Worm (Caenorhabditis elegans) whole organism, early embryonic: Measurements from ENCODE around the gene fsn-1.
A peak's percentile ranks its signal among the peaks of the same experiment; 100 is the strongest.

Source experiments
- B0310.2 ChIP-seq: sonication (generic microtip); optimal IDR thresholded peaks from 2 replicates; lab custom pipeline; 2016; ENCODE audit warnings: mild to moderate bottlenecking, missing genetic modification characterization, missing compliant biosample characterization
- F13C5.2 ChIP-seq: sonication (generic microtip); optimal IDR thresholded peaks from 2 replicates; lab custom pipeline; 2017; ENCODE audit warnings: mild to moderate bottlenecking, missing genetic modification characterization, inconsistent platforms, missing compliant biosample characterization
- aly-1 ChIP-seq: sonication (generic microtip); optimal IDR thresholded peaks from 2 replicates; lab custom pipeline; 2016; ENCODE audit warnings: missing genetic modification characterization, missing compliant biosample characterization
- ama-1 ChIP-seq: fragments of 150-350 bp; optimal IDR thresholded peaks from 2 replicates; lab custom pipeline; 2014
- ceh-13 ChIP-seq: fragments of 200-800 bp; sonication (Bioruptor generic); optimal IDR thresholded peaks from 2 replicates; lab custom pipeline; 2018; ENCODE audit warnings: mild to moderate bottlenecking, missing genetic modification characterization, missing compliant biosample characterization
- ceh-36 ChIP-seq: sonication (generic microtip); optimal IDR thresholded peaks from 2 replicates; lab custom pipeline; 2016; ENCODE audit warnings: missing genetic modification characterization, inconsistent platforms, missing compliant biosample characterization
- ets-7 ChIP-seq: sonication (generic microtip); optimal IDR thresholded peaks from 2 replicates; lab custom pipeline; 2016; ENCODE audit warnings: missing genotype, missing genetic modification characterization, missing compliant biosample characterization
- flt-1 ChIP-seq: fragments of 200-800 bp; sonication (Bioruptor generic); IDR thresholded peaks from 2 replicates; pipeline ENCODE4 v1.3.6; 2022; ENCODE audit warnings: missing genetic modification characterization, missing compliant biosample characterization
- hmbx-1 ChIP-seq: sonication (generic microtip); optimal IDR thresholded peaks from 2 replicates; lab custom pipeline; 2016; ENCODE audit warnings: mild to moderate bottlenecking, missing genetic modification characterization, missing compliant biosample characterization
- hmg-4 ChIP-seq: fragments of 200-800 bp; sonication (Bioruptor generic); optimal IDR thresholded peaks from 2 replicates; lab custom pipeline; 2018; ENCODE audit warnings: mild to moderate bottlenecking, missing genetic modification characterization, missing compliant biosample characterization
- hnd-1 ChIP-seq: sonication (generic microtip); optimal IDR thresholded peaks from 2 replicates; lab custom pipeline; 2016; ENCODE audit warnings: missing genetic modification characterization, missing compliant biosample characterization
- pes-1 ChIP-seq: fragments of 200-800 bp; sonication (Bioruptor generic); IDR thresholded peaks from 2 replicates; pipeline ENCODE4 v1.3.6; 2022; ENCODE audit warnings: missing genetic modification reagents, missing genetic modification characterization, missing compliant biosample characterization
- scrt-1 ChIP-seq: fragments of 200-800 bp; sonication (Bioruptor generic); IDR thresholded peaks from 2 replicates; pipeline ENCODE4 v1.3.6; 2022; ENCODE audit warnings: missing genetic modification characterization, missing compliant biosample characterization
- sea-1 ChIP-seq: fragments of 200-800 bp; sonication (Bioruptor generic); conservative IDR thresholded peaks from 2 replicates; pipeline ENCODE4 v1.3.6; 2022; ENCODE audit warnings: missing genetic modification characterization, missing compliant biosample characterization
- tbx-11 ChIP-seq: fragments of 200-800 bp; sonication (Bioruptor generic); IDR thresholded peaks from 2 replicates; pipeline ENCODE4 v1.3.6; 2022; ENCODE audit warnings: missing genetic modification characterization, missing compliant biosample characterization
- tbx-37 ChIP-seq: fragments of 200-800 bp; sonication (Bioruptor generic); conservative IDR thresholded peaks from 2 replicates; pipeline ENCODE4 v1.3.6; 2022; ENCODE audit warnings: missing genetic modification reagents, missing genetic modification characterization, missing compliant biosample characterization
- tra-4 ChIP-seq: sonication (generic microtip); optimal IDR thresholded peaks from 2 replicates; lab custom pipeline; 2017; ENCODE audit warnings: missing genetic modification characterization, missing compliant biosample characterization

Gene fsn-1

ce11 chrIII:4906365-4906764 is 30.8 kb upstream of the fsn-1 start:
- TF ChIP-seq aly-1 (tag; lab: Kevin White, UChicago) = no peak
- TF ChIP-seq tbx-11 (GFP tag; lab: Robert Waterston, UW) = no peak
- no peak for TF ChIP-seq sea-1 (GFP tag; lab: Robert Waterston, UW)
- no peak for TF ChIP-seq ceh-36
- no peak for TF ChIP-seq flt-1 (GFP tag; lab: Robert Waterston, UW)
- TF ChIP-seq hmbx-1 = no peak
- no peak for TF ChIP-seq hnd-1 (tag; lab: Kevin White, UChicago)
- TF ChIP-seq ets-7 (tag; lab: Kevin White, UChicago) = no peak
- TF ChIP-seq B0310.2 (tag; lab: Kevin White, UChicago) = no peak
- TF ChIP-seq tra-4 (tag; lab: Kevin White, UChicago) = no peak
- TF ChIP-seq F13C5.2 (tag; lab: Kevin White, UChicago) = no peak
- no peak for TF ChIP-seq pes-1 (GFP tag; lab: Robert Waterston, UW)
- TF ChIP-seq ceh-13 (GFP tag; lab: Kevin White, UChicago) = no peak
- TF ChIP-seq hmg-4 (GFP tag; lab: Kevin White, UChicago) = no peak
- no peak for TF ChIP-seq ama-1 (lab: Kevin White, UChicago)
- TF ChIP-seq tbx-37 (GFP tag; lab: Robert Waterston, UW) = no peak
- no peak for TF ChIP-seq scrt-1 (GFP tag; lab: Robert Waterston, UW)

ce11 chrIII:4906896-4907295 is 30.2 kb upstream of the fsn-1 start, which contains the start of gene rom-1:
rom-1 (plus strand) TSS chrIII:4907196.
- TF ChIP-seq sea-1 (GFP tag; lab: Robert Waterston, UW) (no peak), ceh-13 (GFP tag; lab: Kevin White, UChicago) (no peak), hmbx-1 (no peak)

ce11 chrIII:4909938-4910337 is 27.2 kb upstream of the fsn-1 start, which contains the start of gene F26F4.12:
F26F4.12 (minus strand) TSS chrIII:4910038.
- no peak for TF ChIP-seq ceh-36
- no peak for TF ChIP-seq pes-1 (GFP tag; lab: Robert Waterston, UW)
- TF ChIP-seq hnd-1 (tag; lab: Kevin White, UChicago) = no peak
- no peak for TF ChIP-seq F13C5.2 (tag; lab: Kevin White, UChicago)
- TF ChIP-seq tbx-37 (GFP tag; lab: Robert Waterston, UW) = no peak
- no peak for TF ChIP-seq flt-1 (GFP tag; lab: Robert Waterston, UW)
- no peak for TF ChIP-seq tra-4 (tag; lab: Kevin White, UChicago)
- TF ChIP-seq ama-1 (lab: Kevin White, UChicago) = no peak
- TF ChIP-seq scrt-1 (GFP tag; lab: Robert Waterston, UW) = no peak
- no peak for TF ChIP-seq hmg-4 (GFP tag; lab: Kevin White, UChicago)

- TF ChIP-seq ceh-13 (GFP tag; lab: Kevin White, UChicago) = no peak
- no peak for TF ChIP-seq ama-1 (lab: Kevin White, UChicago)
- TF ChIP-seq tbx-11 (GFP tag; lab: Robert Waterston, UW) = no peak
- TF ChIP-seq scrt-1 (GFP tag; lab: Robert Waterston, UW) = no peak
- TF ChIP-seq aly-1 (tag; lab: Kevin White, UChicago) = no peak
- TF ChIP-seq B0310.2 (tag; lab: Kevin White, UChicago) = no peak
- no peak for TF ChIP-seq hnd-1 (tag; lab: Kevin White, UChicago)
- no peak for TF ChIP-seq tra-4 (tag; lab: Kevin White, UChicago)
- TF ChIP-seq hmg-4 (GFP tag; lab: Kevin White, UChicago) = no peak
Measured at ce11 chrIII:4910956-4911355, 26.2 kb upstream of the fsn-1 start, which contains the start of gene F26F4.2. F26F4.2 (plus strand) TSS chrIII:4911256.

ce11 chrIII:4912317-4912716 is 24.8 kb upstream of the fsn-1 start, which contains the start of the genes F26F4.9 and cee-1:
F26F4.9 (minus strand) TSS chrIII:4912521.
cee-1 (plus strand) TSS chrIII:4912699.
- TF ChIP-seq tbx-37 (GFP tag; lab: Robert Waterston, UW) = 0 out of 2 replicates have a peak, but pooled peaks have one; percentile 25
- no peak for TF ChIP-seq B0310.2 (tag; lab: Kevin White, UChicago)

ce11 chrIII:4913736-4914135 is 23.4 kb upstream of the fsn-1 start:
- TF ChIP-seq tbx-11 (GFP tag; lab: Robert Waterston, UW) (no peak), hnd-1 (tag; lab: Kevin White, UChicago) (no peak), ceh-13 (GFP tag; lab: Kevin White, UChicago) (no peak), F13C5.2 (tag; lab: Kevin White, UChicago) (no peak), pes-1 (GFP tag; lab: Robert Waterston, UW) (no peak), scrt-1 (GFP tag; lab: Robert Waterston, UW) (no peak), tra-4 (tag; lab: Kevin White, UChicago) (no peak), tbx-37 (GFP tag; lab: Robert Waterston, UW) (no peak), B0310.2 (tag; lab: Kevin White, UChicago) (no peak), aly-1 (tag; lab: Kevin White, UChicago) (no peak), hmbx-1 (no peak)

- TF ChIP-seq ets-7 (tag; lab: Kevin White, UChicago) (no peak), ceh-36 (no peak), tra-4 (tag; lab: Kevin White, UChicago) (no peak), scrt-1 (GFP tag; lab: Robert Waterston, UW) (no peak), aly-1 (tag; lab: Kevin White, UChicago) (no peak), hmbx-1 (no peak)
Measured at ce11 chrIII:4917077-4917476, 20.0 kb upstream of the fsn-1 start, which contains the start of gene rars-1. rars-1 (minus strand) TSS chrIII:4917177.
